Fruit fly (Drosophila melanogaster) S2 (cell line): Measurements from ENCODE around the gene Ser12.

Experiments
- CG8478 ChIP-seq: fragments of >200 bp; optimal IDR thresholded peaks from 2 replicates; lab custom pipeline; 2018
- CTCF ChIP-seq, 2 experiments: fragments of >200 bp; optimal IDR thresholded peaks; 2 replicates each; lab custom pipeline; 2018

- TF ChIP-seq CG8478 (lab: Kevin White, UChicago), result no peak
- TF ChIP-seq CTCF (optimal IDR thresholded peaks at IDR 0.05; lab: Kevin White, UChicago), result no peak
Observed at dm6 chr2L:2242139-2242538, 8.9 kb downstream of the Ser12 start, which contains the start of gene CG4267.
